Worm (Caenorhabditis elegans) whole organism, mixed stage, embryonic: ENCODE results near the gene spig-4.

ENCODE experiments used
- elt-1 ChIP-seq: sonication (generic microtip); optimal IDR thresholded peaks from 2 replicates; lab custom pipeline; 2017; ENCODE audit warnings: missing genetic modification characterization, mild to moderate bottlenecking, missing compliant biosample characterization, antibody characterized with exemption, moderate library complexity, borderline replicate concordance; ENCODE audit not compliant: insufficient read depth
- lsy-2 ChIP-seq: fragments of 150-350 bp; optimal IDR thresholded peaks from 2 replicates; lab custom pipeline; 2014; ENCODE audit warnings: missing biosample characterization, missing genetic modification characterization
- mep-1 ChIP-seq: fragments of 150-350 bp; optimal IDR thresholded peaks from 2 replicates; lab custom pipeline; 2017; ENCODE audit warnings: missing biosample characterization, missing genetic modification reagents, missing genetic modification characterization, inconsistent platforms
- nhr-12 ChIP-seq: fragments of 150-350 bp; optimal IDR thresholded peaks from 2 replicates; lab custom pipeline; 2014; ENCODE audit warnings: missing biosample characterization, missing genetic modification characterization
- nhr-237 ChIP-seq: fragments of 150-350 bp; optimal IDR thresholded peaks from 2 replicates; lab custom pipeline; 2014; ENCODE audit warnings: missing biosample characterization, missing genetic modification characterization
- nhr-28 ChIP-seq: fragments of 150-350 bp; optimal IDR thresholded peaks from 2 replicates; lab custom pipeline; 2014; ENCODE audit warnings: missing biosample characterization, missing genetic modification characterization
- nhr-76 ChIP-seq: sonication (generic microtip); optimal IDR thresholded peaks from 2 replicates; lab custom pipeline; 2017; ENCODE audit warnings: missing biosample characterization, missing genetic modification characterization
- pha-4 ChIP-seq: fragments of 150-350 bp; optimal IDR thresholded peaks from 2 replicates; lab custom pipeline; 2018; ENCODE audit warnings: missing biosample characterization, missing genetic modification reagents, missing genetic modification characterization
- snpc-4 ChIP-seq: fragments of 150-350 bp; optimal IDR thresholded peaks from 2 replicates; lab custom pipeline; 2014; ENCODE audit warnings: missing biosample characterization, missing genetic modification characterization
- tbx-8 ChIP-seq: fragments of 200-800 bp; sonication (Bioruptor generic); optimal IDR thresholded peaks from 2 replicates; lab custom pipeline; 2018; ENCODE audit warnings: mild to moderate bottlenecking, missing genetic modification characterization, moderate library complexity, missing compliant biosample characterization
- unc-62 ChIP-seq: fragments of 150-350 bp; optimal IDR thresholded peaks from 2 replicates; lab custom pipeline; 2014; ENCODE audit warnings: missing biosample characterization, missing genetic modification reagents, missing genetic modification characterization
- zip-8 ChIP-seq: fragments of 150-350 bp; optimal IDR thresholded peaks from 2 replicates; lab custom pipeline; 2014; ENCODE audit warnings: missing biosample characterization, missing genetic modification characterization
- ztf-11 ChIP-seq: fragments of 150-350 bp; optimal IDR thresholded peaks from 2 replicates; lab custom pipeline; 2014; ENCODE audit warnings: missing biosample characterization, missing genetic modification characterization

- TF ChIP-seq nhr-76 (tag; lab: Kevin White, UChicago) = no peak
- TF ChIP-seq snpc-4 (tag; lab: Kevin White, UChicago) = no peak
- TF ChIP-seq pha-4 (tag; lab: Kevin White, UChicago) = no peak
- TF ChIP-seq nhr-12 (tag; lab: Kevin White, UChicago) = no peak
- no peak for TF ChIP-seq mep-1 (tag; lab: Kevin White, UChicago)
- TF ChIP-seq ztf-11 = no peak
- no peak for TF ChIP-seq nhr-237 (tag; lab: Kevin White, UChicago)
- TF ChIP-seq unc-62 = no peak
- TF ChIP-seq nhr-28 = no peak
- no peak for TF ChIP-seq lsy-2 (tag; lab: Kevin White, UChicago)
- no peak for TF ChIP-seq elt-1 (tag; lab: Kevin White, UChicago)
- TF ChIP-seq tbx-8 = no peak
- TF ChIP-seq zip-8 (tag; lab: Kevin White, UChicago) = no peak
Measured at ce11 chrV:14320246-14320645, 13.6 kb upstream of the spig-4 start, which contains the start of gene F47B8.14.
